Worm (Caenorhabditis elegans) whole organism, late embryonic: ENCODE measurements around the gene B0310.1.

Source experiments
- C38D4.7 ChIP-seq: fragments of 200-800 bp; sonication (Bioruptor generic); optimal IDR thresholded peaks from 2 replicates; lab custom pipeline; 2018; ENCODE audit warnings: mild to moderate bottlenecking, missing genetic modification characterization, moderate library complexity, missing compliant biosample characterization
- K02D7.2 ChIP-seq: sonication (generic microtip); optimal IDR thresholded peaks from 2 replicates; lab custom pipeline; 2017; ENCODE audit warnings: mild to moderate bottlenecking, missing genetic modification characterization, missing compliant biosample characterization
- T23F11.4 ChIP-seq: fragments of 200-800 bp; sonication (Bioruptor generic); optimal IDR thresholded peaks from 2 replicates; lab custom pipeline; 2018; ENCODE audit warnings: mild to moderate bottlenecking, missing genetic modification characterization, missing compliant biosample characterization
- ahr-1 ChIP-seq: sonication (generic microtip); optimal IDR thresholded peaks from 2 replicates; lab custom pipeline; 2016; ENCODE audit warnings: missing genetic modification characterization, missing compliant biosample characterization
- ama-1 ChIP-seq: fragments of 150-350 bp; optimal IDR thresholded peaks from 2 replicates; lab custom pipeline; 2014
- ceh-14 ChIP-seq: sonication (generic microtip); optimal IDR thresholded peaks from 2 replicates; lab custom pipeline; 2016; ENCODE audit warnings: missing genotype, missing genetic modification characterization, missing compliant biosample characterization
- ceh-19 ChIP-seq: fragments of 200-800 bp; sonication (Bioruptor generic); optimal IDR thresholded peaks from 2 replicates; lab custom pipeline; 2018; ENCODE audit warnings: mild to moderate bottlenecking, missing genetic modification characterization, missing compliant biosample characterization
- ceh-2 ChIP-seq: sonication (generic microtip); optimal IDR thresholded peaks from 2 replicates; lab custom pipeline; 2016; ENCODE audit warnings: missing genotype, missing genetic modification characterization, missing compliant biosample characterization
- ceh-22 ChIP-seq: sonication (generic microtip); optimal IDR thresholded peaks from 2 replicates; lab custom pipeline; 2017; ENCODE audit warnings: missing biosample characterization, missing genetic modification characterization
- ceh-24 ChIP-seq: sonication (generic microtip); optimal IDR thresholded peaks from 2 replicates; lab custom pipeline; 2016; ENCODE audit warnings: mild to moderate bottlenecking, missing genetic modification characterization, missing compliant biosample characterization
- ceh-30 ChIP-seq: fragments of 150-350 bp; optimal IDR thresholded peaks from 2 replicates; lab custom pipeline; 2014; ENCODE audit warnings: missing biosample characterization, missing genetic modification characterization
- ceh-48 ChIP-seq: sonication (generic microtip); optimal IDR thresholded peaks from 2 replicates; lab custom pipeline; 2016; ENCODE audit warnings: missing genetic modification characterization, inconsistent platforms, missing compliant biosample characterization
- ceh-6 ChIP-seq: fragments of 200-800 bp; sonication (Bioruptor generic); optimal IDR thresholded peaks from 2 replicates; lab custom pipeline; 2018; ENCODE audit warnings: mild to moderate bottlenecking, missing genetic modification characterization, missing compliant biosample characterization
- ceh-9 ChIP-seq: sonication (generic microtip); optimal IDR thresholded peaks from 2 replicates; lab custom pipeline; 2016; ENCODE audit warnings: mild to moderate bottlenecking, missing genetic modification characterization, inconsistent platforms, missing compliant biosample characterization
- che-1 ChIP-seq: sonication (generic microtip); optimal IDR thresholded peaks from 2 replicates; lab custom pipeline; 2016; ENCODE audit warnings: mild to moderate bottlenecking, missing genetic modification characterization, missing compliant biosample characterization
- dmd-4 ChIP-seq: sonication (generic microtip); optimal IDR thresholded peaks from 2 replicates; lab custom pipeline; 2016; ENCODE audit warnings: borderline replicate concordance, missing genetic modification characterization, missing compliant biosample characterization
- elt-4 ChIP-seq: sonication (generic microtip); optimal IDR thresholded peaks from 2 replicates; lab custom pipeline; 2016; ENCODE audit warnings: missing genetic modification characterization, missing compliant biosample characterization
- ets-4 ChIP-seq: sonication (generic microtip); optimal IDR thresholded peaks from 2 replicates; lab custom pipeline; 2016; ENCODE audit warnings: missing genetic modification characterization, missing compliant biosample characterization
- fax-1 ChIP-seq: sonication (generic microtip); optimal IDR thresholded peaks from 2 replicates; lab custom pipeline; 2016; ENCODE audit warnings: missing genotype, missing genetic modification characterization, missing compliant biosample characterization
- fkh-6 ChIP-seq: sonication (generic microtip); optimal IDR thresholded peaks from 2 replicates; lab custom pipeline; 2016; ENCODE audit warnings: missing genetic modification characterization, missing compliant biosample characterization
- hlh-30 ChIP-seq: sonication (generic microtip); optimal IDR thresholded peaks from 2 replicates; lab custom pipeline; 2017; ENCODE audit warnings: antibody characterized with exemption, missing genetic modification characterization, missing compliant biosample characterization; ENCODE audit not compliant: insufficient read depth
- hlh-6 ChIP-seq: sonication (generic microtip); optimal IDR thresholded peaks from 2 replicates; lab custom pipeline; 2016; ENCODE audit warnings: missing genotype, missing genetic modification characterization, missing compliant biosample characterization
- hlh-8 ChIP-seq: sonication (generic microtip); optimal IDR thresholded peaks from 2 replicates; lab custom pipeline; 2016; ENCODE audit warnings: missing genotype, missing genetic modification characterization, missing compliant biosample characterization
- lim-6 ChIP-seq: sonication (generic microtip); optimal IDR thresholded peaks from 2 replicates; lab custom pipeline; 2016; ENCODE audit warnings: missing genetic modification characterization, missing compliant biosample characterization
- lin-11 ChIP-seq: fragments of 200-800 bp; sonication (Bioruptor generic); optimal IDR thresholded peaks from 2 replicates; lab custom pipeline; 2018; ENCODE audit warnings: mild to moderate bottlenecking, missing genetic modification characterization, missing compliant biosample characterization
- madf-2 ChIP-seq: sonication (generic microtip); optimal IDR thresholded peaks from 2 replicates; lab custom pipeline; 2017; ENCODE audit warnings: missing genetic modification characterization, missing compliant biosample characterization
- nhr-232 ChIP-seq: sonication (generic microtip); optimal IDR thresholded peaks from 2 replicates; lab custom pipeline; 2016; ENCODE audit warnings: missing genetic modification characterization, missing compliant biosample characterization
- npax-4 ChIP-seq: sonication (generic microtip); optimal IDR thresholded peaks from 2 replicates; lab custom pipeline; 2016; ENCODE audit warnings: missing genetic modification characterization, missing compliant biosample characterization
- odd-2 ChIP-seq: sonication (generic microtip); optimal IDR thresholded peaks from 2 replicates; lab custom pipeline; 2017; ENCODE audit warnings: antibody characterized with exemption, mild to moderate bottlenecking, missing genetic modification characterization, missing compliant biosample characterization
- pax-1 ChIP-seq: fragments of 150-350 bp; optimal IDR thresholded peaks from 2 replicates; lab custom pipeline; 2014; ENCODE audit warnings: missing biosample characterization, missing genetic modification characterization
- pqm-1 ChIP-seq: sonication (generic microtip); optimal IDR thresholded peaks from 2 replicates; lab custom pipeline; 2016; ENCODE audit warnings: missing genetic modification characterization, missing compliant biosample characterization
- pros-1 ChIP-seq: fragments of 150-350 bp; optimal IDR thresholded peaks from 2 replicates; lab custom pipeline; 2014; ENCODE audit warnings: missing biosample characterization, missing genetic modification reagents, missing genetic modification characterization
- sox-2 ChIP-seq: fragments of 200-800 bp; sonication (Bioruptor generic); IDR thresholded peaks from 2 replicates; pipeline ENCODE4 v1.3.6; 2022; ENCODE audit warnings: missing genetic modification reagents, missing genetic modification characterization, missing compliant biosample characterization
- sox-4 ChIP-seq: sonication (generic microtip); optimal IDR thresholded peaks from 2 replicates; lab custom pipeline; 2017; ENCODE audit warnings: mild to moderate bottlenecking, missing genetic modification characterization, inconsistent platforms, missing compliant biosample characterization
- tbx-2 ChIP-seq: sonication (generic microtip); optimal IDR thresholded peaks from 2 replicates; lab custom pipeline; 2016; ENCODE audit warnings: missing genetic modification characterization, missing compliant biosample characterization
- ttx-3 ChIP-seq: sonication (generic microtip); optimal IDR thresholded peaks from 2 replicates; lab custom pipeline; 2016; ENCODE audit warnings: missing genetic modification reagents, missing genetic modification characterization, missing compliant biosample characterization
- unc-3 ChIP-seq, 2 experiments: fragments of 200-800 bp in 1 of 2; sonication (Bioruptor generic) in 1 of 2; sonication (generic microtip) in 1 of 2; conservative IDR thresholded peaks in 1 of 2; optimal IDR thresholded peaks in 1 of 2; 2 replicates each; pipeline versions ENCODE4 v1.3.6 to Lab custom; 2016 to 2022; ENCODE audit warnings: missing compliant biosample characterization in 2 of 2, missing genetic modification characterization in 2 of 2, missing genetic modification reagents in 1 of 2
- unc-55 ChIP-seq: sonication (generic microtip); optimal IDR thresholded peaks from 2 replicates; lab custom pipeline; 2017; ENCODE audit warnings: missing biosample characterization, missing genetic modification reagents, missing genetic modification characterization
- unc-86 ChIP-seq: sonication (generic microtip); optimal IDR thresholded peaks from 2 replicates; lab custom pipeline; 2016; ENCODE audit warnings: missing genetic modification characterization, missing compliant biosample characterization
- zip-5 ChIP-seq: sonication (generic microtip); optimal IDR thresholded peaks from 2 replicates; lab custom pipeline; 2016; ENCODE audit warnings: missing genetic modification characterization, missing compliant biosample characterization

B0310.1 gene

DNA sequence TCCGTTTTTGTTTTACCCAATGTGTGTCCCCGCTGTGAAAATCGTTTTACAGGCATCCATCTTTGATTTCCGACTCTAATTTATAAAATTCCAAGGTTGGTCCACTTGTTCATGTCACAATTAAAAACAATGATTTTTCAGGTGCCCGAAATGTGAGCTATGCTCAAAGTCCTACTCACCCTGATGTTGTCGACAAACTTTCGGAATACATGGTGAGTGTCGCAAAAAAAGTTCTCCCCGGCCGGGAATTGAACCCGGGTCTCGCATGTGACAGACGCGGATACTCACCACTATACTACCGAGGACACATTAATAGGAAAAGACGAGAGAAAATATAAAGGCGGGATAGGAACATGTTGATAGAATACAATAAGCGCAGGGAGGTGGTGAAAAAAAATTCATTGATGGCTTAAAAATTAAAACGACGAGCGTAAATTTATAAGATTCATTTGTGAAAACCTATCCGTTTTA, 3.4 kb upstream of the B0310.1 start, which contains the start of gene egl-17 (continued):
- TF ChIP-seq che-1 (tag; lab: Kevin White, UChicago) (peak; percentile 94), madf-2 (tag; lab: Kevin White, UChicago) (peak; percentile 90), ahr-1 (tag; lab: Kevin White, UChicago) (peak; percentile 87), ceh-6 (GFP tag; lab: Kevin White, UChicago) (peak; percentile 94), K02D7.2 (tag; lab: Kevin White, UChicago) (peak; percentile 92), hlh-6 (peak; percentile 92), ceh-22 (tag; lab: Kevin White, UChicago) (no peak), sox-2 (peak; percentile 86), fax-1 (tag; lab: Kevin White, UChicago) (peak; percentile 89), ceh-24 (tag; lab: Kevin White, UChicago) (peak; percentile 81), hlh-8 (tag; lab: Kevin White, UChicago) (peak; percentile 89), odd-2 (peak; percentile 73), ceh-14 (tag; lab: Kevin White, UChicago) (peak; percentile 93), dmd-4 (tag; lab: Kevin White, UChicago) (peak; percentile 96), nhr-232 (tag; lab: Kevin White, UChicago) (peak; percentile 86), ceh-19 (GFP tag; lab: Kevin White, UChicago) (peak; percentile 96), lin-11 (tag; lab: Kevin White, UChicago) (peak; percentile 85), unc-86 (tag; lab: Kevin White, UChicago) (peak; percentile 83), ceh-30 (tag; lab: Kevin White, UChicago) (no peak), ceh-2 (tag; lab: Kevin White, UChicago) (peak; percentile 87), lim-6 (tag; lab: Kevin White, UChicago) (peak; percentile 89), fkh-6 (tag; lab: Kevin White, UChicago) (peak; percentile 92), npax-4 (tag; lab: Kevin White, UChicago) (peak; percentile 87), pros-1 (tag; lab: Kevin White, UChicago) (no peak)

ce11 chrX:496795-497194, 3.8 kb downstream of the B0310.1 start:
- TF ChIP-seq ama-1 (lab: Kevin White, UChicago): no peak
- no peak for TF ChIP-seq unc-55 (GFP tag; lab: Kevin White, UChicago)
- TF ChIP-seq elt-4 (tag; lab: Kevin White, UChicago): no peak
- TF ChIP-seq tbx-2: no peak
- TF ChIP-seq ceh-48 (tag; lab: Kevin White, UChicago): no peak
- TF ChIP-seq, all 69 proteins: peak for 0

ce11 chrX:498640-499039, 5.6 kb downstream of the B0310.1 start:
- TF ChIP-seq pqm-1 (tag; lab: Kevin White, UChicago) (no peak), K02D7.2 (tag; lab: Kevin White, UChicago) (no peak), ceh-22 (tag; lab: Kevin White, UChicago) (no peak), sox-2 (no peak), ceh-9 (tag; lab: Kevin White, UChicago) (no peak), unc-3 (GFP tag; conservative IDR thresholded peaks at IDR 0.05; lab: Robert Waterston, UW) (no peak), unc-3 (tag; optimal IDR thresholded peaks at IDR 0.05; lab: Kevin White, UChicago) (no peak)

ce11 chrX:504046-504843, 11.2 kb downstream of the B0310.1 start:
- TF ChIP-seq lim-6 (tag; lab: Kevin White, UChicago): no peak
- TF ChIP-seq ama-1 (lab: Kevin White, UChicago): no peak
- TF ChIP-seq fkh-6 (tag; lab: Kevin White, UChicago): no peak
- no peak for TF ChIP-seq ceh-9 (tag; lab: Kevin White, UChicago)
- no peak for TF ChIP-seq pax-1 (tag; lab: Kevin White, UChicago)
- no peak for TF ChIP-seq hlh-6
- TF ChIP-seq zip-5 (tag; lab: Kevin White, UChicago): no peak
- no peak for TF ChIP-seq T23F11.4 (GFP tag; lab: Kevin White, UChicago)
- no peak for TF ChIP-seq sox-4 (tag; lab: Kevin White, UChicago)
- no peak for TF ChIP-seq hlh-30
- TF ChIP-seq unc-86 (tag; lab: Kevin White, UChicago): no peak
- TF ChIP-seq ttx-3: no peak
- no peak for TF ChIP-seq C38D4.7
- no peak for TF ChIP-seq K02D7.2 (tag; lab: Kevin White, UChicago)
- no peak for TF ChIP-seq sox-2
- TF ChIP-seq ets-4 (tag; lab: Kevin White, UChicago): no peak
